Fruit fly (Drosophila melanogaster): ENCODE measurements around the gene CG5262.

CG5262 gene

DNA sequence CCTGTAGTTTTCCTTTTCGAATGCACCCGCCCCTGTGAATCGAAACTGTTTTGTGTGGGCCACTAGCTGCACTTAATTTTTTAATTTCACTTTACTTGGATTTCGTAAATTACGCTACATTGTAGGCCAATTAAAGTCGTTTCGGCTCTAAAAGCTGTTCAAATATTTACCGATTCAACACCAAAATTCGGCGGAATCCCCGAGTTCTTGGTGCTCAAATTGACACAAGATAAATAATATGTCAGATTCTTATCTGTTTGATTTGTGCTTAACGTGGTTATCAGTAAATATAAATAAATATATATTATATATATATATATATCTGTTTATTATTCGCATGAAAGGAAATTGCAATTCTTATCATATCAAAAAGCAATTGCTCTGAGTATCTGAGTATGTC lies 17.7 kb upstream of the CG5262 start:
- peak; percentile 25 for TF ChIP-seq noc (tag; optimal IDR thresholded peaks at IDR 0.05)

DNA sequence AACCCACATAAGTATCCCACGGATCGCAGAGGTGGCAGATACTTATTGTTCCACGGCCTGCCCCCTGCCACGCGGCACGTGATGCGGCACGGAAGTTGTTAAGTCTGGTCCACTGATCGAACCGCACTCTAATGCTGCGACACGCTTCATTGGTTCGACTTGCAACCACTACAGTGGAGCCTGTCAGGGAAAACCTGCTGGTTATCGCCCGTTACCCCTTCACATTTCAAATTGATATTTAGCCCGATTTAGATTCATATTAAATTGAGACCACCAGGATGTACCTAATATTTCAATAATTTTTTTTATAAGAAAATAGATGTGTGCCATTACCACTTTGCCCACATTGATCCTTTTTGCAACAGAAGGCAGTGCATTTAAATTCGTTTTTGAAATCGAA lies 17.1 kb upstream of the CG5262 start:
- TF ChIP-seq noc (tag; optimal IDR thresholded peaks at IDR 0.05): no peak

dm6 chr3L:20446030-20446429 lies 15.8 kb upstream of the CG5262 start:
- TF ChIP-seq noc (tag; optimal IDR thresholded peaks at IDR 0.05): no peak

- peak; percentile 83 for TF ChIP-seq noc (tag; optimal IDR thresholded peaks at IDR 0.05)
Measured at dm6 chr3L:20444815-20445519, 14.7 kb upstream of the CG5262 start.

- no peak for TF ChIP-seq noc (tag; optimal IDR thresholded peaks at IDR 0.05)
Measured at dm6 chr3L:20442674-20443313, 12.5 kb upstream of the CG5262 start.

- TF ChIP-seq noc (tag; optimal IDR thresholded peaks at IDR 0.05): peak; percentile 51
Measured at dm6 chr3L:20441632-20442469, 11.6 kb upstream of the CG5262 start, which contains the start of gene CG5910. Gene CG5910, plus strand, starts transcription at chr3L:20442419.

DNA sequence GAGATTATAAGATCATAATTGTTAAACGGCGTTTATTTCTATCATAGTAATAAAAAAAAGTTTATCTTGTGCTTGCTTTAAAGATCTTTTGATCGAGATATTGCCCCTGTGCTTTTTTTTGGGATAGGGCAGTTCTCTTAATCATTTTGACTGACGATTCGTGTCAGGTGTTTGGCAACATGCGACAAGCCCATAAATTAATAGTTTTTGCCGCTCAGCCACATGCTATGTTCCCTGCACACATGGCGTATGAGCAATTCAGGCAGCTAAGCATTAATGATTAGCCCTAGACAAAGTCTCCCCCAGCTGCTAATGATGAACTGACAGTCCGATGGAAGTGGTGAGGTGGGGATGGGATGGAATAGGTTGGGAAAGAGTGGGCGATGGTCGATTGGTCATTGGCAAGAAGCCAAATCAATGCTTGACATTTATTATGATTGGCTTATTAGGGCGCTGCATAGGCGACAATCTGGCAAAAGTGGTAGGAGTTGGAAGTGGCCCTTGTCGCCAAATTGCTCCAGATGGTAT lies 10.7 kb upstream of the CG5262 start:
- no peak for TF ChIP-seq noc (tag; optimal IDR thresholded peaks at IDR 0.05)

dm6 chr3L:20439772-20440171 lies 9.5 kb upstream of the CG5262 start, which contains the start of gene Hpd:
Gene Hpd, minus strand, starts transcription at chr3L:20439872.
- TF ChIP-seq noc (tag; optimal IDR thresholded peaks at IDR 0.05): no peak

DNA sequence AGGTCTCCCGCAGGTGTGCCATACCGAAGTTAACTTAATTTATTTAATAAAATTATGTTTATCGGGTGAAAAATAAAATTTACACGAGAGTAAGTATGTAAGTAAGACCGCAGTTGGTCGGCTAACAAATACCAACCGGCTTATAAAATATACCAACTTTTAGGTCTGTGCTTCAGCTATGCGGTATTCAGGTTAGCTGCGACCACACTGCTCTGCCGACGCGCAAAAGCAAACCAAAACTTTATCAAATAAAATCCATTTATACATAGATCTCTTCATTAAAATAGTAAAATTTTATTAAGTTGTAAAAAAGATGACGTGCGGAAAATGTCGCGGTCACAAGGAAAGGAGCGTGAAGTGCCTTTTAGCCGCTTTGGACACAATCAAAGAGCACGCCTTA lies 5.8 kb upstream of the CG5262 start, which contains the start of the genes mRpL15 and CtIP:
Gene mRpL15 (minus strand): TSS at position 141 of the 400 bp plus-strand sequence.
Gene CtIP (plus strand): TSS at position 182 of the 400 bp plus-strand sequence.
- TF ChIP-seq noc (tag; optimal IDR thresholded peaks at IDR 0.05): no peak

dm6 chr3L:20432297-20432696 lies 2.0 kb upstream of the CG5262 start, which contains the start of the genes Las and Psn:
Gene Las, minus strand, starts transcription at chr3L:20432361.
Gene Psn, plus strand, starts transcription at chr3L:20432468.
- TF ChIP-seq noc (tag; optimal IDR thresholded peaks at IDR 0.05): no peak

- no peak for TF ChIP-seq noc (tag; optimal IDR thresholded peaks at IDR 0.05)
Measured at dm6 chr3L:20431619-20432018, 1.3 kb upstream of the CG5262 start.

DNA sequence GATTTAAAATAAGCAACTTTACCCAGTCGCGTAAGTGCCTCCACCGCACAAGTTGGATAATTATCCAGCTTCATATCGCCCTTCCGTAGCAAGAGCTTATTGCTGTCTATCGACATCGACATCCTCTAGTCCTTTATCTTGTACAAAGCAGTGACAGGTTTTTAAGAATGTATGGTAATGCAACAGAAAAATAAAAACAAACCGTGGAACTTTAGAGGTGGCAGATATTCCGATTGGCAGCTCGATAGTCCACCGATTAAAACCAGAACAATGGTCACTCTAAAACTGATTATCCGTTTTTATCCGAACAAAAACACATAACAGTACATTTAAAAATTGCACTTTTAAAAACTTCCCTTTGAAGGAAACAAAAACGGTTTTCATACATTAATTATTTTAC lies 2.8 kb downstream of the CG5262 start, which contains the start of gene CG5274:
Gene CG5274 (minus strand): TSS at position 218 of the 400 bp plus-strand sequence.
- no peak for TF ChIP-seq noc (tag; optimal IDR thresholded peaks at IDR 0.05)

DNA sequence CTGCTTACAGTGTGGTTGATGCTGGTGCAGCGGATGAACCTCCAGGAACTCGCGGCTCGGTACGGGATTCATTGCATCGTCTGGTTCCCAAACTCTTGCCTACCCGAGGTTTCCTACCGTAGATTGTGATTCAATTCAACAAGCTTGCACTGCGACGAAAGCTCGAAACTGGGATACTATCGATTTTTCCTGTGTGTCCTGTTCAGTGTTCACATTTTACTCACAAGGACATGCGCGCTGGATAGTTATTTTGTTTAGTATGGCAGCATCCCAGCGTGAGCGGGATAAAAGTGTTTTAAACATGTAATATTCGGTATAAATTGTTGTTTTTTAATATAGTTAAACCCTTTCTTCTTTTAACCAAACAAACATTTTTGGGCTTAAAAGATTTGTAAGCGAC lies 4.4 kb downstream of the CG5262 start, which contains the start of gene CG5282:
Gene CG5282 (minus strand): TSS at position 184 of the 400 bp plus-strand sequence.
- no peak for TF ChIP-seq noc (tag; optimal IDR thresholded peaks at IDR 0.05)

DNA sequence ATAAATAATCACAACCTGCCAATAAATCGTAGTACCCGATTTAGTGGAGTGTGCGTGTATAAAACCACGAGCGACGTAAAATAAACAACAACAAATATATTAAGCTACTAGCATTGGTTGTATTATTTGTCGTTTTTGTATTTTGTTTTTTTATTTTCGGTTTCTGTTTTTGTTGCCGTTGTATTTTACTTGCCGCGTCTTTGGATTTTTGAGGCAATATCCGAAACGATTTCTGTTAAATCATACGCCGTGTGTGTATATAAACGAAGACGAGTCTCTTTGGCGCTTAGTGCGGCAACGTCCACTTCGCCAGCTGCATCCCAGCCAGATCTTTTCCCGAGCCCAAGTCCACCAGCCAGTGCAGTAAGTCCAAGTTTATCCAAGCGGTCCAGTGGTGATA lies 17.0 kb downstream of the CG5262 start, which contains the start of gene zye:
Gene zye (plus strand): TSS at position 301 of the 400 bp plus-strand sequence.
- TF ChIP-seq noc (tag; optimal IDR thresholded peaks at IDR 0.05): no peak

DNA sequence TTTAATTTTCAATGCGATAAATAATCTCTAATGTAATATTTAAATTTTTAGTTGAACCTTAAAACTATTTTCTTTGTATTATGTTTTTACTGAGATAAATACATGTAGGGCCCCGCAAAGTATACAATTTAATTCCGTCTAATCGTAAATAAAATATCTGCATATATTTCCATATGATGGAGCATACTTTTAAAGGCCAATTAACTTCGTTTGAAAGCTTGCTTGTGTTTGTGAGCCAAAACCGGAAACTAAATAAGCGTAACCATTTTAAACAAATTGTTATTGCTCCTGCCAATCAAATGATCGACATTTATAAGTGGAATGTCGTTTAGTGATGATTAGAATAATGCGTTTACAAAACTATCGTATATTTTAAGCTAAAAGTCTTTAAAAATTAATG lies 19.5 kb downstream of the CG5262 start:
- TF ChIP-seq noc (tag; optimal IDR thresholded peaks at IDR 0.05): no peak

dm6 chr3L:20410345-20410744 lies 19.9 kb downstream of the CG5262 start, which contains the start of gene CG13248:
Gene CG13248, minus strand, starts transcription at chr3L:20410566.
- TF ChIP-seq noc (tag; optimal IDR thresholded peaks at IDR 0.05): no peak

All from whole organism, larva.